Fruit fly (Drosophila melanogaster): ENCODE results near the gene Pkd2.

- TF ChIP-seq CG6808 (GFP tag; optimal IDR thresholded peaks at IDR 0.05), result no peak
- no peak for TF ChIP-seq fkh (GFP tag; optimal IDR thresholded peaks at IDR 0.05)
- TF ChIP-seq Met (GFP tag; optimal IDR thresholded peaks at IDR 0.05), result no peak
- TF ChIP-seq CG1621 (tag; optimal IDR thresholded peaks at IDR 0.05), result no peak
Observed at dm6 chr2L:12410679-12411078, 12.6 kb downstream of the Pkd2 start.
